Fruit fly (Drosophila melanogaster) whole organism, embryonic: ENCODE data around the gene CG10089.

Experiments
- ATbp ChIP-seq: fragments of 200-800 bp; sonication (Bioruptor generic); optimal IDR thresholded peaks from 2 replicates; lab custom pipeline; 2017; ENCODE audit warnings: missing biosample characterization, mild to moderate bottlenecking, missing genetic modification characterization, missing genetic modification reagents
- BtbVII ChIP-seq: fragments of 200-800 bp; sonication (Bioruptor generic); optimal IDR thresholded peaks from 3 replicates; lab custom pipeline; 2017; ENCODE audit warnings: missing biosample characterization, mild to moderate bottlenecking, missing genetic modification characterization
- CG10267 ChIP-seq: fragments of 200-800 bp; sonication (Bioruptor generic); optimal IDR thresholded peaks from 2 replicates; lab custom pipeline; 2018; ENCODE audit warnings: missing biosample characterization, mild to moderate bottlenecking, missing genetic modification characterization, moderate library complexity
- CG10431 ChIP-seq: fragments of 200-800 bp; sonication (Bioruptor generic); optimal IDR thresholded peaks from 3 replicates; lab custom pipeline; 2018; ENCODE audit warnings: missing biosample characterization, mild to moderate bottlenecking, missing genetic modification characterization
- CG13296 ChIP-seq: fragments of 200-800 bp; sonication (Bioruptor generic); optimal IDR thresholded peaks from 3 replicates; lab custom pipeline; 2018; ENCODE audit warnings: missing biosample characterization, mild to moderate bottlenecking, missing genetic modification characterization
- CG14710 ChIP-seq: fragments of 200-800 bp; sonication (Bioruptor generic); optimal IDR thresholded peaks from 3 replicates; lab custom pipeline; 2019; ENCODE audit warnings: missing biosample characterization, mild to moderate bottlenecking, missing genetic modification characterization, moderate library complexity
- CG14860 ChIP-seq: fragments of 200-800 bp; sonication (Bioruptor generic); IDR thresholded peaks from 3 replicates; pipeline ENCODE4 v1.3.6; 2022; ENCODE audit warnings: missing biosample characterization, missing genetic modification characterization; ENCODE audit not compliant: partially characterized antibody
- CG15696 ChIP-seq: fragments of 200-800 bp; sonication (Bioruptor generic); optimal IDR thresholded peaks from 2 replicates; lab custom pipeline; 2019; ENCODE audit warnings: missing biosample characterization, mild to moderate bottlenecking, missing genetic modification characterization, moderate library complexity
- CG17612 ChIP-seq: fragments of 200-800 bp; sonication (Bioruptor generic); IDR thresholded peaks from 2 replicates; pipeline ENCODE4 v1.3.6; 2022; ENCODE audit warnings: missing biosample characterization, missing genetic modification characterization
- CG18476 ChIP-seq: fragments of 200-800 bp; sonication (Bioruptor generic); optimal IDR thresholded peaks from 2 replicates; lab custom pipeline; 2016; ENCODE audit warnings: missing biosample characterization, mild to moderate bottlenecking, missing genetic modification characterization
- CG2120 ChIP-seq: fragments of 200-800 bp; sonication (Bioruptor generic); optimal IDR thresholded peaks from 3 replicates; lab custom pipeline; 2016; ENCODE audit warnings: missing biosample characterization, missing genetic modification characterization
- CG4328 ChIP-seq: fragments of 200-800 bp; sonication (Bioruptor generic); optimal IDR thresholded peaks from 3 replicates; lab custom pipeline; 2017; ENCODE audit warnings: missing biosample characterization, missing genetic modification reagents, missing genetic modification characterization
- CG6813 ChIP-seq: fragments of 200-800 bp; sonication (Bioruptor generic); optimal IDR thresholded peaks from 2 replicates; lab custom pipeline; 2017; ENCODE audit warnings: missing biosample characterization, missing genetic modification characterization, mild to moderate bottlenecking, moderate library complexity, missing genetic modification reagents
- CG8359 ChIP-seq: fragments of 200-800 bp; sonication (Bioruptor generic); optimal IDR thresholded peaks from 2 replicates; lab custom pipeline; 2017; ENCODE audit warnings: missing biosample characterization, mild to moderate bottlenecking, missing genetic modification characterization, borderline replicate concordance
- CG8478 ChIP-seq: fragments of >200 bp; optimal IDR thresholded peaks from 2 replicates; lab custom pipeline; 2018
- CHES-1-like ChIP-seq: fragments of 200-800 bp; sonication (Bioruptor generic); optimal IDR thresholded peaks from 2 replicates; lab custom pipeline; 2016; ENCODE audit warnings: missing biosample characterization, missing genetic modification characterization
- E2f1 ChIP-seq: fragments of 200-800 bp; sonication (Bioruptor generic); IDR thresholded peaks from 2 replicates; pipeline ENCODE4 v1.3.6; 2022; ENCODE audit warnings: missing biosample characterization, missing genetic modification characterization
- Fer2 ChIP-seq: fragments of 200-800 bp; sonication (Bioruptor generic); optimal IDR thresholded peaks from 2 replicates; lab custom pipeline; 2018; ENCODE audit warnings: missing biosample characterization, mild to moderate bottlenecking, missing genetic modification characterization, moderate library complexity
- GATAe ChIP-seq: fragments of 200-800 bp; sonication (Bioruptor generic); conservative IDR thresholded peaks from 2 replicates; pipeline ENCODE4 v1.3.6; 2022; ENCODE audit warnings: missing biosample characterization, missing genetic modification characterization
- H2.0 ChIP-seq: fragments of 200-800 bp; sonication (Bioruptor generic); IDR thresholded peaks from 2 replicates; pipeline ENCODE4 v1.3.6; 2022; ENCODE audit warnings: missing biosample characterization, missing genetic modification characterization
- HmgZ ChIP-seq: fragments of 200-800 bp; sonication (Bioruptor generic); optimal IDR thresholded peaks from 2 replicates; lab custom pipeline; 2018; ENCODE audit warnings: missing biosample characterization, mild to moderate bottlenecking, missing genetic modification characterization
- Kr ChIP-seq: fragments of 200-800 bp; sonication (Bioruptor generic); optimal IDR thresholded peaks from 2 replicates; lab custom pipeline; 2017; ENCODE audit warnings: missing biosample characterization, mild to moderate bottlenecking, missing genetic modification characterization
- Lim3 ChIP-seq: fragments of 200-800 bp; sonication (Bioruptor generic); IDR thresholded peaks from 2 replicates; pipeline ENCODE4 v1.3.6; 2022; ENCODE audit warnings: missing biosample characterization, missing genetic modification characterization
- Med ChIP-seq: fragments of 200-800 bp; sonication (Bioruptor generic); peaks from one replicate; lab custom pipeline; 2016; ENCODE audit warnings: missing biosample characterization, missing genetic modification characterization, mild to moderate bottlenecking, inconsistent platforms, moderate library complexity
- Nf-YB ChIP-seq: fragments of 200-800 bp; sonication (Bioruptor generic); optimal IDR thresholded peaks from 3 replicates; lab custom pipeline; 2019; ENCODE audit warnings: missing biosample characterization, mild to moderate bottlenecking, missing genetic modification characterization, moderate library complexity
- Scr ChIP-seq: fragments of 200-800 bp; sonication (Bioruptor generic); IDR thresholded peaks from 2 replicates; pipeline ENCODE4 v1.3.6; 2022; ENCODE audit warnings: missing biosample characterization, missing genetic modification characterization; ENCODE audit not compliant: partially characterized antibody
- Usf ChIP-seq: fragments of 200-800 bp; sonication (Bioruptor generic); optimal IDR thresholded peaks from 2 replicates; lab custom pipeline; 2017; ENCODE audit warnings: missing genotype, missing biosample characterization, missing genetic modification characterization
- abd-A ChIP-seq: fragments of 200-800 bp; sonication (Bioruptor generic); optimal IDR thresholded peaks from 3 replicates; lab custom pipeline; 2019; ENCODE audit warnings: missing biosample characterization, mild to moderate bottlenecking, missing genetic modification characterization, moderate library complexity
- cas ChIP-seq: fragments of 200-800 bp; sonication (Bioruptor generic); IDR thresholded peaks from 2 replicates; pipeline ENCODE4 v1.3.6; 2022; ENCODE audit warnings: missing biosample characterization, missing genetic modification characterization
- dimm ChIP-seq: fragments of 200-800 bp; sonication (Bioruptor generic); IDR thresholded peaks from 2 replicates; pipeline ENCODE4 v1.3.6; 2022; ENCODE audit warnings: missing biosample characterization, missing genetic modification characterization
- eve ChIP-seq, 2 experiments: fragments of >200 bp; optimal IDR thresholded peaks; 2 replicates each; lab custom pipeline; 2017; ENCODE audit warnings: missing biosample characterization in 2 of 2, missing genetic modification characterization in 2 of 2
- exex ChIP-seq: fragments of 200-800 bp; sonication (Bioruptor generic); optimal IDR thresholded peaks from 4 replicates; lab custom pipeline; 2018; ENCODE audit warnings: missing biosample characterization, mild to moderate bottlenecking, missing genetic modification characterization, moderate library complexity
- fd64A ChIP-seq: fragments of 200-800 bp; sonication (Bioruptor generic); optimal IDR thresholded peaks from 3 replicates; lab custom pipeline; 2018; ENCODE audit warnings: missing biosample characterization, mild to moderate bottlenecking, missing genetic modification characterization
- fu2 ChIP-seq: fragments of 200-800 bp; sonication (Bioruptor generic); optimal IDR thresholded peaks from 2 replicates; lab custom pipeline; 2016; ENCODE audit warnings: missing biosample characterization, missing genetic modification characterization
- gem ChIP-seq: fragments of 200-800 bp; sonication (Bioruptor generic); optimal IDR thresholded peaks from 2 replicates; lab custom pipeline; 2019; ENCODE audit warnings: missing biosample characterization, mild to moderate bottlenecking, missing genetic modification characterization, moderate library complexity
- ken ChIP-seq: fragments of 200-800 bp; sonication (Bioruptor generic); IDR thresholded peaks from 3 replicates; pipeline ENCODE4 v1.3.6; 2022; ENCODE audit warnings: missing biosample characterization, missing genetic modification characterization
- lab ChIP-seq: fragments of 200-800 bp; sonication (Bioruptor generic); optimal IDR thresholded peaks from 3 replicates; lab custom pipeline; 2017; ENCODE audit warnings: missing biosample characterization, missing genetic modification characterization, mild to moderate bottlenecking, moderate library complexity, missing genetic modification reagents
- mirr ChIP-seq: fragments of 200-800 bp; sonication (Bioruptor generic); optimal IDR thresholded peaks from 3 replicates; lab custom pipeline; 2018; ENCODE audit warnings: missing biosample characterization, mild to moderate bottlenecking, missing genetic modification characterization
- nau ChIP-seq: fragments of 200-800 bp; sonication (Bioruptor generic); optimal IDR thresholded peaks from 3 replicates; lab custom pipeline; 2017; ENCODE audit warnings: missing biosample characterization, mild to moderate bottlenecking, missing genetic modification characterization, missing genetic modification reagents
- odd ChIP-seq: fragments of 200-800 bp; sonication (Bioruptor generic); optimal IDR thresholded peaks from 2 replicates; lab custom pipeline; 2017; ENCODE audit warnings: missing biosample characterization, mild to moderate bottlenecking, missing genetic modification characterization
- psq ChIP-seq: fragments of 200-800 bp; sonication (Bioruptor generic); optimal IDR thresholded peaks from 2 replicates; lab custom pipeline; 2017; ENCODE audit warnings: missing biosample characterization, missing genetic modification characterization
- sd ChIP-seq: fragments of 200-800 bp; sonication (Bioruptor generic); optimal IDR thresholded peaks from 3 replicates; lab custom pipeline; 2018; ENCODE audit warnings: missing biosample characterization, mild to moderate bottlenecking, missing genetic modification characterization, moderate library complexity
- sens ChIP-seq: fragments of 200-800 bp; sonication (Bioruptor generic); peaks from one replicate; lab custom pipeline; 2016; ENCODE audit warnings: missing biosample characterization, missing genetic modification characterization
- sens-2 ChIP-seq: fragments of 200-800 bp; sonication (Bioruptor generic); IDR thresholded peaks from 2 replicates; pipeline ENCODE4 v1.3.6; 2022; ENCODE audit warnings: missing biosample characterization, missing genetic modification characterization
- so ChIP-seq: fragments of 200-800 bp; sonication (Bioruptor generic); IDR thresholded peaks from 3 replicates; pipeline ENCODE4 v1.3.6; 2022; ENCODE audit warnings: missing biosample characterization, missing genetic modification characterization
- sug ChIP-seq: fragments of 200-800 bp; optimal IDR thresholded peaks from 2 replicates; lab custom pipeline; 2019; ENCODE audit warnings: missing biosample characterization, mild to moderate bottlenecking, missing genetic modification characterization, moderate library complexity
- tio ChIP-seq: fragments of 200-800 bp; sonication (Bioruptor generic); optimal IDR thresholded peaks from 2 replicates; lab custom pipeline; 2017; ENCODE audit warnings: missing biosample characterization, missing genetic modification characterization, inconsistent platforms
- vvl ChIP-seq: fragments of 200-800 bp; sonication (Bioruptor generic); IDR thresholded peaks from 2 replicates; pipeline ENCODE4 v1.3.6; 2022; ENCODE audit warnings: missing biosample characterization, missing genetic modification characterization

CG10089 gene

dm6 chr3L:13489193-13489752 lies 14.7 kb upstream of the CG10089 start:
- TF ChIP-seq H2.0 (0 out of 2 replicates have a peak, but pooled peaks have one; percentile 3), Scr (GFP tag; lab: Robert Waterston, UW) (no peak), gem (tag; lab: Kevin White, UChicago) (peak; percentile 2), psq (GFP tag; lab: Kevin White, UChicago) (no peak), abd-A (tag; lab: Kevin White, UChicago) (peak; percentile 22), E2f1 (GFP tag; lab: Robert Waterston, UW) (no peak), sens-2 (0 out of 2 replicates have a peak, but pooled peaks have one; percentile 23), CG2120 (GFP tag; lab: Kevin White, UChicago) (no peak), CG6813 (GFP tag; lab: Kevin White, UChicago) (peak; percentile 45), ken (GFP tag; lab: Robert Waterston, UW) (no peak), CG8478 (lab: Kevin White, UChicago) (no peak), nau (GFP tag; lab: Kevin White, UChicago) (peak; percentile 52), HmgZ (tag; lab: Kevin White, UChicago) (no peak), CG14860 (GFP tag; lab: Robert Waterston, UW) (0 out of 3 replicates have a peak, but pooled peaks have one; percentile 30), dimm (no peak), CG4328 (no peak), so (GFP tag; lab: Robert Waterston, UW) (peak; percentile 14; the same call in 1 of the 3 replicates), CG18476 (GFP tag; lab: Kevin White, UChicago) (no peak), CG10267 (tag; lab: Kevin White, UChicago) (no peak), CG10431 (GFP tag; lab: Kevin White, UChicago) (no peak), BtbVII (GFP tag; lab: Kevin White, UChicago) (peak; percentile 12), CHES-1-like (no peak), GATAe (GFP tag; lab: Robert Waterston, UW) (no peak), CG14710 (tag; lab: Kevin White, UChicago) (no peak), sd (tag; lab: Kevin White, UChicago) (peak; percentile 96), lab (GFP tag; lab: Kevin White, UChicago) (peak; percentile 12), mirr (peak; percentile 83), exex (tag; lab: Kevin White, UChicago) (peak; percentile 77), Fer2 (no peak), sug (tag; lab: Kevin White, UChicago) (peak; percentile 1), cas (no peak), fd64A (GFP tag; lab: Kevin White, UChicago) (no peak), Usf (GFP tag; lab: Kevin White, UChicago) (no peak), vvl (no peak), sens (GFP tag; lab: Kevin White, UChicago) (peak; percentile 68), CG15696 (peak; percentile 8), fu2 (GFP tag; lab: Kevin White, UChicago) (no peak), Nf-YB (GFP tag; lab: Kevin White, UChicago) (no peak), Kr (GFP tag; lab: Kevin White, UChicago) (no peak), Med (GFP tag; lab: Kevin White, UChicago) (peak; percentile 61), eve (GFP tag; optimal IDR thresholded peaks at IDR 0.05; lab: Kevin White, UChicago) (no peak), ATbp (GFP tag; lab: Kevin White, UChicago) (no peak), tio (no peak), CG13296 (GFP tag; lab: Kevin White, UChicago) (no peak), odd (GFP tag; lab: Kevin White, UChicago) (no peak), CG17612 (GFP tag; lab: Robert Waterston, UW) (no peak), CG8359 (GFP tag; lab: Kevin White, UChicago) (peak; percentile 97), Lim3 (GFP tag; lab: Robert Waterston, UW) (no peak)
- TF ChIP-seq, all 482 proteins: peak for 18
